Worm (Caenorhabditis elegans) whole organism, L2 larva: ENCODE measurements around the gene D2045.9.

ENCODE experiments used
- elt-3 ChIP-seq: sonication (generic microtip); optimal IDR thresholded peaks from 2 replicates; lab custom pipeline; 2017; ENCODE audit warnings: missing biosample characterization, missing genetic modification characterization
- unc-62 ChIP-seq: fragments of 150-350 bp; optimal IDR thresholded peaks from 2 replicates; lab custom pipeline; 2014; ENCODE audit warnings: missing biosample characterization, missing genetic modification reagents, missing genetic modification characterization

DNA sequence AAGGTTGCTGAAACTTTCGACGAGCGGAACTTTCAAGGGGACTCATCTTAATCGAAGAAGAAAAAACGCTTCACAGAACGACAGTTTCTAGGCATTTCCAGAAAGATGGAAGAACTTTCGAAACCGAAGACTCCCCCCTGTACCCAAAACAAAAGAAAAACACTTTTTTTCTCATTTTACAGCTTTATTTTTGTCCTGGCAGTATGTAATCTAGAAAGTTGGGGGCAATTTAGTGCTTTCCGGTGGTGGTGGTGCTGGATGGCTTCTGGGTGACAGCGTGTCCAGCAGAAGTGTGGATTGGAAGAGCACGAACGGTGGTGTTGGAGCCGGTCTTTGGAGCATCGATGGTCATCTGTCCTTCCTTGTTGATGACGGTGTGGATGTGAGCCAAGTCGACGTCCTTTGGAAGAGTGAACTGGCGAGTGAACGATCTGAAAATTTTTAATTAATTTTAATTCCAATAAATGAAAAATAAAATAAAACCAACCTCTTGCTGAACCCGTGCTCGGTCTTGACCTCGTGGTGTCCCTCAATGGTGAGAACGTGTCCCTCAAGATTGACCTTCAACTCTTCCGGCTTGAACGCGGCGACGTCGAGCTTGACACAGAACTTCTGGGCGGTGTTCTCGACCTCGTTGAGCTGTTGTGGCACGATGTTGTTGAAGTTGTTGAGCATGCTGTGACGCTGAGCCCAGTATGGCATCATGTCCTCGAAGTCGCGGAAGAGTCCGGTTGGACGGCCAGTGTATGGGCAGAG is 31.1 kb downstream of the D2045.9 start:
- TF ChIP-seq unc-62 = no peak
- TF ChIP-seq elt-3 (tag; lab: Kevin White, UChicago) = no peak
